Fruit fly (Drosophila melanogaster) whole organism, prepupa: Measurements from ENCODE around the gene eIF4E1.

Source experiments
- CG10631 ChIP-seq: fragments of 200-800 bp; sonication (Bioruptor generic); optimal IDR thresholded peaks from 2 replicates; lab custom pipeline; 2016; ENCODE audit warnings: missing biosample characterization, missing genetic modification characterization
- CG10669 ChIP-seq: fragments of 200-800 bp; sonication (Bioruptor generic); optimal IDR thresholded peaks from 3 replicates; lab custom pipeline; 2018; ENCODE audit warnings: missing biosample characterization, mild to moderate bottlenecking, missing genetic modification characterization, moderate library complexity
- CG11762 ChIP-seq: fragments of 200-800 bp; sonication (Bioruptor generic); optimal IDR thresholded peaks from 3 replicates; lab custom pipeline; 2016; ENCODE audit warnings: missing biosample characterization, missing genetic modification characterization; ENCODE audit not compliant: insufficient read depth
- CG1621 ChIP-seq: fragments of 200-800 bp; sonication (Bioruptor generic); optimal IDR thresholded peaks from 3 replicates; lab custom pipeline; 2018; ENCODE audit warnings: missing biosample characterization, mild to moderate bottlenecking, missing genetic modification characterization
- CG16779 ChIP-seq: fragments of 200-800 bp; sonication (Bioruptor generic); optimal IDR thresholded peaks from 3 replicates; lab custom pipeline; 2017; ENCODE audit warnings: missing biosample characterization, mild to moderate bottlenecking, missing genetic modification characterization
- CG3032 ChIP-seq: fragments of 200-800 bp; optimal IDR thresholded peaks from 2 replicates; lab custom pipeline; 2019; ENCODE audit warnings: missing biosample characterization, mild to moderate bottlenecking, missing genetic modification characterization, moderate library complexity
- CG31627 ChIP-seq: fragments of 200-800 bp; sonication (Bioruptor generic); optimal IDR thresholded peaks from 3 replicates; lab custom pipeline; 2016; ENCODE audit warnings: missing biosample characterization, missing genetic modification characterization
- CG32006 ChIP-seq: fragments of 200-800 bp; sonication (Bioruptor generic); optimal IDR thresholded peaks from 3 replicates; lab custom pipeline; 2017; ENCODE audit warnings: missing biosample characterization, mild to moderate bottlenecking, missing genetic modification characterization
- CG34406 ChIP-seq: fragments of 200-800 bp; sonication (Bioruptor generic); optimal IDR thresholded peaks from 3 replicates; lab custom pipeline; 2016; ENCODE audit warnings: missing biosample characterization, missing genetic modification characterization
- CG3919 ChIP-seq: fragments of 200-800 bp; sonication (Bioruptor generic); optimal IDR thresholded peaks from 3 replicates; lab custom pipeline; 2016; ENCODE audit warnings: missing biosample characterization, missing genetic modification characterization
- CG4318 ChIP-seq: fragments of 200-800 bp; sonication (Bioruptor generic); optimal IDR thresholded peaks from 3 replicates; lab custom pipeline; 2017; ENCODE audit warnings: missing biosample characterization, mild to moderate bottlenecking, missing genetic modification characterization
- CG6276 ChIP-seq: fragments of 200-800 bp; sonication (Bioruptor generic); optimal IDR thresholded peaks from 2 replicates; lab custom pipeline; 2017; ENCODE audit warnings: missing biosample characterization, mild to moderate bottlenecking, missing genetic modification characterization
- CG6792 ChIP-seq: fragments of 200-800 bp; sonication (Bioruptor generic); optimal IDR thresholded peaks from 3 replicates; lab custom pipeline; 2016; ENCODE audit warnings: missing biosample characterization, missing genetic modification characterization
- CG6808 ChIP-seq: fragments of 200-800 bp; sonication (Bioruptor generic); optimal IDR thresholded peaks from 3 replicates; lab custom pipeline; 2017; ENCODE audit warnings: missing biosample characterization, missing genetic modification characterization, mild to moderate bottlenecking, moderate library complexity, missing genetic modification reagents
- CG6854 ChIP-seq: fragments of 200-800 bp; sonication (Bioruptor generic); optimal IDR thresholded peaks from 2 replicates; lab custom pipeline; 2017; ENCODE audit warnings: missing biosample characterization, mild to moderate bottlenecking, missing genetic modification characterization
- CG8319 ChIP-seq: fragments of 200-800 bp; sonication (Bioruptor generic); optimal IDR thresholded peaks from 3 replicates; lab custom pipeline; 2016; ENCODE audit warnings: missing biosample characterization, missing genetic modification characterization
- CG8632 ChIP-seq: fragments of 200-800 bp; sonication (Bioruptor generic); optimal IDR thresholded peaks from 3 replicates; lab custom pipeline; 2016; ENCODE audit warnings: missing biosample characterization, missing genetic modification characterization
- CG9139 ChIP-seq: fragments of 200-800 bp; sonication (Bioruptor generic); optimal IDR thresholded peaks from 3 replicates; lab custom pipeline; 2017; ENCODE audit warnings: missing biosample characterization, mild to moderate bottlenecking, missing genetic modification characterization
- Eip75B ChIP-seq: fragments of 200-800 bp; sonication (Bioruptor generic); optimal IDR thresholded peaks from 3 replicates; lab custom pipeline; 2016; ENCODE audit warnings: missing biosample characterization, missing genetic modification characterization
- Eip78C ChIP-seq: fragments of 200-800 bp; sonication (Bioruptor generic); peaks from one replicate; lab custom pipeline; 2016; ENCODE audit warnings: missing biosample characterization, missing genetic modification characterization
- Eip93F ChIP-seq: fragments of 200-800 bp; sonication (Bioruptor generic); optimal IDR thresholded peaks from 2 replicates; lab custom pipeline; 2016; ENCODE audit warnings: missing biosample characterization, mild to moderate bottlenecking, missing genetic modification characterization
- Ets21C ChIP-seq: fragments of 200-800 bp; sonication (Bioruptor generic); optimal IDR thresholded peaks from 3 replicates; lab custom pipeline; 2016; ENCODE audit warnings: missing biosample characterization, missing genetic modification characterization
- Gug ChIP-seq: fragments of 200-800 bp; sonication (Bioruptor generic); IDR thresholded peaks from 2 replicates; pipeline ENCODE4 v1.3.6; 2022; ENCODE audit warnings: missing biosample characterization, missing genetic modification characterization
- Hr38 ChIP-seq: sonication (Bioruptor generic); optimal IDR thresholded peaks from 2 replicates; lab custom pipeline; 2016; ENCODE audit warnings: missing biosample characterization, missing genetic modification characterization
- Hr39 ChIP-seq: fragments of 200-800 bp; sonication (Bioruptor generic); optimal IDR thresholded peaks from 2 replicates; lab custom pipeline; 2016; ENCODE audit warnings: missing biosample characterization, missing genetic modification characterization
- Hr4 ChIP-seq: fragments of 200-800 bp; sonication (Bioruptor generic); optimal IDR thresholded peaks from 3 replicates; lab custom pipeline; 2016; ENCODE audit warnings: missing biosample characterization, missing genetic modification characterization
- Lpt ChIP-seq: fragments of 200-800 bp; sonication (Bioruptor generic); optimal IDR thresholded peaks from 3 replicates; lab custom pipeline; 2016; ENCODE audit warnings: missing biosample characterization, missing genetic modification characterization
- Met ChIP-seq: fragments of 200-800 bp; sonication (Bioruptor generic); optimal IDR thresholded peaks from 3 replicates; lab custom pipeline; 2016; ENCODE audit warnings: missing biosample characterization, missing genetic modification characterization
- OdsH ChIP-seq: fragments of 200-800 bp; sonication (Bioruptor generic); optimal IDR thresholded peaks from 3 replicates; lab custom pipeline; 2016; ENCODE audit warnings: missing biosample characterization, missing genetic modification characterization
- Smox ChIP-seq: fragments of 200-800 bp; sonication (Bioruptor generic); optimal IDR thresholded peaks from 3 replicates; lab custom pipeline; 2016; ENCODE audit warnings: missing biosample characterization, missing genetic modification characterization
- Sox102F ChIP-seq: fragments of 200-800 bp; sonication (Bioruptor generic); optimal IDR thresholded peaks from 2 replicates; lab custom pipeline; 2016; ENCODE audit warnings: missing biosample characterization, mild to moderate bottlenecking, missing genetic modification characterization
- Sox14 ChIP-seq: fragments of 200-800 bp; sonication (Bioruptor generic); optimal IDR thresholded peaks from 3 replicates; lab custom pipeline; 2016; ENCODE audit warnings: missing biosample characterization, missing genetic modification characterization
- Sox15 ChIP-seq: fragments of 200-800 bp; sonication (Bioruptor generic); optimal IDR thresholded peaks from 3 replicates; lab custom pipeline; 2016; ENCODE audit warnings: missing biosample characterization, missing genetic modification characterization
- achi ChIP-seq: fragments of 200-800 bp; sonication (Bioruptor generic); optimal IDR thresholded peaks from 3 replicates; lab custom pipeline; 2016; ENCODE audit warnings: missing biosample characterization, missing genetic modification characterization
- dac ChIP-seq: fragments of 200-800 bp; sonication (Bioruptor generic); optimal IDR thresholded peaks from 2 replicates; lab custom pipeline; 2017; ENCODE audit warnings: missing biosample characterization, mild to moderate bottlenecking, missing genetic modification characterization
- dsx ChIP-seq: fragments of 200-800 bp; optimal IDR thresholded peaks from 3 replicates; lab custom pipeline; 2019; ENCODE audit warnings: missing biosample characterization, mild to moderate bottlenecking, missing genetic modification characterization, moderate library complexity; ENCODE audit not compliant: poor library complexity, severe bottlenecking
- eg ChIP-seq: fragments of 200-800 bp; sonication (Bioruptor generic); IDR thresholded peaks from 3 replicates; pipeline ENCODE4 v1.3.6; 2022; ENCODE audit warnings: missing biosample characterization, missing genetic modification characterization
- fd59A ChIP-seq: fragments of 200-800 bp; sonication (Bioruptor generic); optimal IDR thresholded peaks from 2 replicates; lab custom pipeline; 2017; ENCODE audit warnings: missing biosample characterization, mild to moderate bottlenecking, missing genetic modification characterization, missing genetic modification reagents
- fd85E ChIP-seq: fragments of 200-800 bp; sonication (Bioruptor generic); optimal IDR thresholded peaks from 3 replicates; lab custom pipeline; 2016; ENCODE audit warnings: missing biosample characterization, missing genetic modification characterization
- fkh ChIP-seq: fragments of 200-800 bp; sonication (Bioruptor generic); optimal IDR thresholded peaks from 3 replicates; lab custom pipeline; 2017; ENCODE audit warnings: missing biosample characterization, mild to moderate bottlenecking, missing genetic modification characterization, moderate library complexity
- lz ChIP-seq: fragments of 200-800 bp; sonication (Bioruptor generic); optimal IDR thresholded peaks from 3 replicates; lab custom pipeline; 2016; ENCODE audit warnings: missing biosample characterization, missing genetic modification characterization
- net ChIP-seq: fragments of 200-800 bp; sonication (Bioruptor generic); optimal IDR thresholded peaks from 3 replicates; lab custom pipeline; 2016; ENCODE audit warnings: missing biosample characterization, missing genetic modification characterization
- spab ChIP-seq: fragments of 200-800 bp; sonication (Bioruptor generic); optimal IDR thresholded peaks from 2 replicates; lab custom pipeline; 2017; ENCODE audit warnings: missing biosample characterization, mild to moderate bottlenecking, missing genetic modification characterization, missing genetic modification reagents
- ss ChIP-seq, 2 experiments: fragments of 200-800 bp; sonication (Bioruptor generic); optimal IDR thresholded peaks; 2 replicates in 1 of 2; 3 replicates in 1 of 2; lab custom pipeline; 2017 to 2018; ENCODE audit warnings: mild to moderate bottlenecking in 2 of 2, missing biosample characterization in 2 of 2, missing genetic modification characterization in 2 of 2, moderate library complexity in 1 of 2
- svp ChIP-seq: fragments of 200-800 bp; sonication (Bioruptor generic); peaks from one replicate; lab custom pipeline; 2016; ENCODE audit warnings: missing biosample characterization, missing genetic modification characterization
- topi ChIP-seq: fragments of 200-800 bp; sonication (Bioruptor generic); optimal IDR thresholded peaks from 3 replicates; lab custom pipeline; 2016; ENCODE audit warnings: missing biosample characterization, missing genetic modification characterization
- vri ChIP-seq: fragments of 200-800 bp; sonication (Bioruptor generic); optimal IDR thresholded peaks from 3 replicates; lab custom pipeline; 2016; ENCODE audit warnings: missing biosample characterization, mild to moderate bottlenecking, missing genetic modification characterization

The eIF4E1 gene

DNA sequence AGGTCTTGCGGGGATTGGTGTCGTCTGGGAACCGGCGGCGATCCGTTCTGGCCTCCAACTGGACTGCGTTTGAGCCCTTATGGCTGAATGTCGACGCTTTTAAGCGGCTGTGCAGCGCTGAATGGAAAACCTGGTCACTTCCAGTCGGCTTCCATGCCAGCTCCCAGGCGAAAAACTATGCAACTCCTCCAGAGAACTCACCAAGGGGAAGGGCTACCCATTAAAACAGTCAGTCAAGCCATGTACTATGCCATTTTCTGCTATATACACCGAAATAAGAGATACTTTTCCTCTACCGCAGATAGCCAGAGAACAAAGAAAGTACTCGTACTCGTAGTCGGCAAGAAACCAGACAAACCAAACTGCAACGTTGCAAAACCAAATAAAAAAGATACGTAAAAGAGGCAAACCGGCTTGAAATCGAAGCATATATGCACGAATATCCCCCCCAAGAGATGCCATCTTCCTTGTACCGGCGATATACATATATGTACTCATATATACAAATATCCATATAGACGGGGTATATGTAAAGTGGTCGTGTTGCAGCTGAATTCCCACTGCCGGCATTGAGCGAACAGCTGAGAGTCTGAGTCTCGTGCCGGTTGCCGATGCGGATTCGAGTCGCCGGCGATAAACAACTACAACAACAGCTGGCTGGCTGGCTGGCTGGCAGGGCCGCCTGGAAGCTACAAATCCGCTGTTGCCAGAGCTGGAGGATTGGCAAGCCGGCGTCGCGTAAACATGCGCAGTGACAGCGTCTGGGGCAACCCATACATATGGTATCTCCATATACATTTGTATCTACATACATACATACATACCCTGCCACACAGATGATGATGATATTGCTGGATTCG lies 22.5 kb downstream of the eIF4E1 start, which contains the start of gene Hsp67Ba (continued):
- TF ChIP-seq achi (GFP tag; lab: Kevin White, UChicago) (no peak), Eip78C (GFP tag; lab: Kevin White, UChicago) (peak; percentile 76), Lpt (no peak), CG10669 (GFP tag; lab: Kevin White, UChicago) (no peak), CG16779 (no peak), Sox15 (GFP tag; lab: Kevin White, UChicago) (no peak), Gug (GFP tag; lab: Robert Waterston, UW) (no peak), Met (GFP tag; lab: Kevin White, UChicago) (no peak), CG31627 (GFP tag; lab: Kevin White, UChicago) (no peak), CG4318 (GFP tag; lab: Kevin White, UChicago) (no peak), CG8632 (GFP tag; lab: Kevin White, UChicago) (no peak), Sox14 (peak; percentile 67), fkh (GFP tag; lab: Kevin White, UChicago) (no peak), ss (GFP tag; optimal IDR thresholded peaks at IDR 0.05; lab: Kevin White, UChicago) (peak; percentile 5 to 47), Eip93F (GFP tag; lab: Kevin White, UChicago) (peak; percentile 41), dac (GFP tag; lab: Kevin White, UChicago) (no peak), Hr4 (GFP tag; lab: Kevin White, UChicago) (no peak), Hr38 (GFP tag; lab: Kevin White, UChicago) (no peak), fd59A (no peak), lz (GFP tag; lab: Kevin White, UChicago) (no peak), CG6808 (peak; percentile 51), Hr39 (GFP tag; lab: Kevin White, UChicago) (no peak), eg (0 out of 3 replicates have a peak, but pooled peaks have one; percentile 25), CG9139 (GFP tag; lab: Kevin White, UChicago) (peak; percentile 23), CG1621 (no peak), vri (GFP tag; lab: Kevin White, UChicago) (no peak), CG6792 (GFP tag; lab: Kevin White, UChicago) (no peak), CG3032 (tag; lab: Kevin White, UChicago) (no peak), CG32006 (GFP tag; lab: Kevin White, UChicago) (no peak), OdsH (GFP tag; lab: Kevin White, UChicago) (no peak), fd85E (GFP tag; lab: Kevin White, UChicago) (no peak), CG6276 (GFP tag; lab: Kevin White, UChicago) (no peak), Sox102F (GFP tag; lab: Kevin White, UChicago) (no peak), net (no peak), topi (no peak), CG8319 (no peak), CG3919 (no peak), CG11762 (no peak)
- TF ChIP-seq, all 60 proteins: peak for 11

DNA sequence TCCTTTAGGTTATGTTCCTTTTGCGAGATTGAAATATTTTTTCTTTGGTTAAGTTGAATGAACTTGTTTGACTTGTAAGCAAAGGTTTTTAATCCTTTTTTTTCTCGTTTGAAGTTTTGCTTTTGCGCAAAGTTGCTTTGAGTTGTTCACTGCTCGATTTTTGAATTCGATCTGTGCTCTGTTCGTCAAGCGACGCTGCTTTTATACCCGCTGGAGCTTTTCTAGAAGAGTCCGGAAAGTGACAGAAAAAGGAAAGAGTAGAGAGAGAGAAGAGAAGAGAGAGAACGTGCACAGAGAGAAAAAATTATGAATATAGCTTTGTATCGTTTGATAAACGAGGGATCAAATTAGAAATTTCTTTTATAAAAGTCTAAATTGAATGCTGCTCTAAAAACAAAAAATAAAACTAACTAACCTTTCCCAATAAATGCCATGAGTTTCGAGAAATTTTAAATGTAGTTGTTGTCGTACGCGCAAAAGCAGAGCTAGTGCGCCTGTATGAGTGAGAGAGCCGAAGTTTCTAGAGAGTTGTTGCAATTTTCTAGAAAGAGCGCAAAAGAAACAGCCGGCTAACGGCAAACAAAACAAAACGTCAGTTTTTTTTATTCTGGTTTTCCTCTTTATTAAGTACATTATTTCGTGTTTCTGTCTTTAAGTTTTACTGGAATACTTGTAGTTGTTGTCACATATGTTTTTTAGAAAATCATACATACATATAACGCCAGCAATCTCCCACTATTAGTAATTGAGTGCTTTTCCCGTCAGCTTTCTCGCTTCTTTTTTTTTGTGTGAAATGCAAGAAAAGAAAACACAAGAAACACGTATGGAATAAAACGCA lies 24.8 kb downstream of the eIF4E1 start, which contains the start of gene Hsp26:
Gene Hsp26 (minus strand): TSS at position 230 of the 838 bp plus-strand sequence.
- TF ChIP-seq Met (GFP tag; lab: Kevin White, UChicago) (peak; percentile 94), Smox (GFP tag; lab: Kevin White, UChicago) (peak; percentile 94), CG6792 (GFP tag; lab: Kevin White, UChicago) (peak; percentile 96), fkh (GFP tag; lab: Kevin White, UChicago) (peak; percentile 31), dsx (peak; percentile 82), spab (peak; percentile 79), svp (GFP tag; lab: Kevin White, UChicago) (peak; percentile 97), fd59A (peak; percentile 71), Eip75B (GFP tag; lab: Kevin White, UChicago) (peak; percentile 97), CG6854 (GFP tag; lab: Kevin White, UChicago) (peak; percentile 80), Ets21C (GFP tag; lab: Kevin White, UChicago) (peak; percentile 87), CG6808 (peak; percentile 89), CG8319 (peak; percentile 78), Hr4 (GFP tag; lab: Kevin White, UChicago) (peak; percentile 96), CG8632 (GFP tag; lab: Kevin White, UChicago) (peak; percentile 95), CG10631 (peak; percentile 95), CG6276 (GFP tag; lab: Kevin White, UChicago) (peak; percentile 83), CG34406 (GFP tag; lab: Kevin White, UChicago) (peak; percentile 92), OdsH (GFP tag; lab: Kevin White, UChicago) (peak; percentile 96), Gug (GFP tag; lab: Robert Waterston, UW) (peak; percentile 85), lz (GFP tag; lab: Kevin White, UChicago) (peak; percentile 94)
